Worm (Caenorhabditis elegans) whole organism, mixed stage, embryonic: ENCODE data around the gene fbxb-60.

Source experiments
- M03D4.4 ChIP-seq: sonication (generic microtip); optimal IDR thresholded peaks from 2 replicates; lab custom pipeline; 2017; ENCODE audit warnings: mild to moderate bottlenecking, missing genetic modification characterization, missing compliant biosample characterization
- blmp-1 ChIP-seq: fragments of 150-350 bp; optimal IDR thresholded peaks from 2 replicates; lab custom pipeline; 2014; ENCODE audit warnings: missing biosample characterization, missing genetic modification characterization
- ces-1 ChIP-seq: fragments of 150-350 bp; optimal IDR thresholded peaks from 2 replicates; lab custom pipeline; 2014; ENCODE audit warnings: missing biosample characterization, missing genetic modification reagents, missing genetic modification characterization
- cnd-1 ChIP-seq: fragments of 200-800 bp; sonication (Bioruptor generic); optimal IDR thresholded peaks from 2 replicates; lab custom pipeline; 2018; ENCODE audit warnings: mild to moderate bottlenecking, missing genetic modification characterization, missing compliant biosample characterization
- flh-1 ChIP-seq: fragments of 200-800 bp; sonication (Bioruptor generic); optimal IDR thresholded peaks from 2 replicates; lab custom pipeline; 2018; ENCODE audit warnings: mild to moderate bottlenecking, missing genetic modification characterization, moderate library complexity, missing compliant biosample characterization
- lin-13 ChIP-seq: fragments of 150-350 bp; optimal IDR thresholded peaks from 2 replicates; lab custom pipeline; 2014; ENCODE audit warnings: missing biosample characterization, missing genetic modification characterization
- lsy-2 ChIP-seq: fragments of 150-350 bp; optimal IDR thresholded peaks from 2 replicates; lab custom pipeline; 2014; ENCODE audit warnings: missing biosample characterization, missing genetic modification characterization
- mep-1 ChIP-seq: fragments of 150-350 bp; optimal IDR thresholded peaks from 2 replicates; lab custom pipeline; 2017; ENCODE audit warnings: missing biosample characterization, missing genetic modification reagents, missing genetic modification characterization, inconsistent platforms
- snpc-4 ChIP-seq: fragments of 150-350 bp; optimal IDR thresholded peaks from 2 replicates; lab custom pipeline; 2014; ENCODE audit warnings: missing biosample characterization, missing genetic modification characterization
- unc-62 ChIP-seq: fragments of 150-350 bp; optimal IDR thresholded peaks from 2 replicates; lab custom pipeline; 2014; ENCODE audit warnings: missing biosample characterization, missing genetic modification reagents, missing genetic modification characterization

ce11 chrV:19278488-19278887 is 19.1 kb upstream of the fbxb-60 start:
- TF ChIP-seq M03D4.4 (tag; lab: Kevin White, UChicago) (no peak), lsy-2 (tag; lab: Kevin White, UChicago) (no peak), blmp-1 (tag; lab: Kevin White, UChicago) (no peak), mep-1 (tag; lab: Kevin White, UChicago) (no peak), snpc-4 (tag; lab: Kevin White, UChicago) (no peak), flh-1 (GFP tag; lab: Kevin White, UChicago) (no peak), ces-1 (GFP tag; lab: Kevin White, UChicago) (no peak), unc-62 (GFP tag; lab: Kevin White, UChicago) (no peak), lin-13 (tag; lab: Kevin White, UChicago) (no peak), cnd-1 (no peak)
